Worm (Caenorhabditis elegans) whole organism, dauer: ENCODE results near the gene ham-1.

ENCODE experiments used
- unc-62 ChIP-seq: sonication (generic microtip); optimal IDR thresholded peaks from 2 replicates; lab custom pipeline; 2017; ENCODE audit warnings: missing biosample characterization, missing genetic modification reagents, missing genetic modification characterization

Gene ham-1

DNA sequence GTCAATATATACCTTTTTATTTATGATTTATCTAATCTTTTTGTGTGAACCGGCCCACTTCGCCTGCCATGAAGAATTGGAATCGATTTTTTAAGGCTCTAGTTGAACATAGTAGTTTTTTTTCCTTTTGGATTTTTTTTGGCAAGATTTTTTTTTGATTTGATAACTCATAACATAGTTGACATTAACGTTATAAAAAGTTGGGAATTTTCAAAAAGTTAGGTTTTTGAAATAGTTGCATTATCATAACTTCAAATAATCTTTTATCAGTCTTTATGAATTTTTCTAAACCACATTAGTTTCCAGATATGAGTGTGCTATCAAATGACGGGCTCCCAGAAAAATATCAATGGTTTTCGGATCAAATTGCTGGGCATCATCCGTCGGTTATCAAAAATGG lies 5.8 kb downstream of the ham-1 start, which contains the start of gene ipmk-1:
Gene ipmk-1 (plus strand): TSS at position 301 of the 400 bp plus-strand sequence.
- no peak for TF ChIP-seq unc-62

DNA sequence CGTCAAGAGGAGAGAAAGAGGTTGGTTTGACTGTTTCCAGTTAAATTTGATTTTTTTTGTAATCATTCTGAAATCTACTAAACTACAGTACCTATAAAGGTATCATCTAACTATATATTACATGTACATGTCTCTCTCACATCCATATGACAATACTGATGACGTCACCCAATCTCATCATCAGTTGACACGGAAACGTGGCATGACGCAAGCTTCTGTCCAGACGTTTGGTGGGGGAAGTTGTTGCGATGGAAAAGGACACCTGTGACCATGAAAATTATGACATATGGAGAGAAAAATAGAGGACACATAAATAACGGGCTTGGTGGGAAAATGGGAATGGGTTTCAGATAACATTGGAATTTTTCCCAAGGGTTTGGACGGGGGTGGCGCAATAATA lies 7.0 kb downstream of the ham-1 start:
- no peak for TF ChIP-seq unc-62

DNA sequence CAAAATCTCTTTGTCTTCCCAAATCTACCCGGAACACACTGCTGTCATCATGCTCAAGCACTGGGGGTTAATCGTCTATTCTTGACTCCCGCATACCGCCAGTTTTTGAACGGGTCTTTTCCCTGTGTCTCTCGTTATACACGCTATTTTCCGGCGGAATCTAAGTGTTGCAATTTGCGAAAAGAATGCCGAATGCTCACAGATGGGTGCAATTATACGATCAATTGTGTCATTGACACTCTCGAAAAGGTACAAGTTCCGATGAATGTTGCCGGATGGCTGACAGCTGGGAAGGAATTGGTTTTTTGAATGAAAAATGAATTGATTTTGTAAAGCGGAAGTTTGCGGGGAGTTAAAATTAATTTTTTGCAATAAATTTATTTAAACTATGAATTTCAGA lies 10.0 kb downstream of the ham-1 start:
- TF ChIP-seq unc-62: no peak

DNA sequence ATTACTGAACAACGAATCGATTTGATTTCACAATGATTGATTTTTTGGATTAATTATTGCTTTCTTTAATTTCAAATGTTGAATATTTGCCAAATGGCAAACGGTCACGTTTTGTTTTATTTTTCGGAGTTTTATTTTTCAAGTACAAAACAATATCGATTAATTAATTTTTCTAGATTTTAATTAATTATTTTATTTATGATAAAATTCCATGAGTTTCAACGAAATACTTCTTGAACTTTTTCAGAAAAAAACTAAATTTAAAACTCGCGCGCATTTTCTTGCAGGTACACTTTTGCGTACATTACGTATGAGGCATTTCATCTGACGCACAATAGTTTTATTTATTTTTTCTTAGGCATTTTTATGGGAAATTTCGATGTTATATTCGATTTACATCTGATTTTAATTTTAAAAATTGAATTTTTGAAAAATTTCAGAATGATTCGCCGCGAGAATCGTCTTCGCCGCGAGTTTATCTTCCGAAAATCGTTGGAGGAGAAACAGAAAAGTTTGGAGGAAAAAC lies 17.0 kb downstream of the ham-1 start, which contains the start of the genes ZK795.2 and ZK795.3:
Gene ZK795.2 (minus strand): TSS at position 51 of the 526 bp plus-strand sequence.
Gene ZK795.3 (plus strand): TSS at position 441 of the 526 bp plus-strand sequence.
- TF ChIP-seq unc-62: no peak

DNA sequence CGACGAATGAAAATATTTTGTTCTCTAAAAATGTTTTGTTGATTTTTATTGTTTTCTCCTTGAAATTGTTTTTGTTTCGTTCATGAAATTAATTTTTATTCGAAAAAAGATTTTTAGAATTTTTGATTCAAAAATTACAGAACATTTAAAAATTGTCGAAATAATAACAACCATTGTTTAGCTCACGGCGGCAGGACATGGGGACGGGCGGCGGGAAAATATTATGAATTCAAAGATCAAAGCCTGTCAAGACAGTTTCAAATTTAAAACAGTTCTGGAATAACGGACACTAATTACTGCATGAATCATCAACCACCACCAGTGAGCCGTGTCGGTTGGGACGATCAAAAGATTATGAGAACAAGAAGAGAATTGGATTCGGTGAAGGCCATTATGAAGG lies 18.6 kb downstream of the ham-1 start, which contains the start of gene snb-7:
Gene snb-7 (plus strand): TSS at position 301 of the 400 bp plus-strand sequence.
- TF ChIP-seq unc-62: no peak

DNA sequence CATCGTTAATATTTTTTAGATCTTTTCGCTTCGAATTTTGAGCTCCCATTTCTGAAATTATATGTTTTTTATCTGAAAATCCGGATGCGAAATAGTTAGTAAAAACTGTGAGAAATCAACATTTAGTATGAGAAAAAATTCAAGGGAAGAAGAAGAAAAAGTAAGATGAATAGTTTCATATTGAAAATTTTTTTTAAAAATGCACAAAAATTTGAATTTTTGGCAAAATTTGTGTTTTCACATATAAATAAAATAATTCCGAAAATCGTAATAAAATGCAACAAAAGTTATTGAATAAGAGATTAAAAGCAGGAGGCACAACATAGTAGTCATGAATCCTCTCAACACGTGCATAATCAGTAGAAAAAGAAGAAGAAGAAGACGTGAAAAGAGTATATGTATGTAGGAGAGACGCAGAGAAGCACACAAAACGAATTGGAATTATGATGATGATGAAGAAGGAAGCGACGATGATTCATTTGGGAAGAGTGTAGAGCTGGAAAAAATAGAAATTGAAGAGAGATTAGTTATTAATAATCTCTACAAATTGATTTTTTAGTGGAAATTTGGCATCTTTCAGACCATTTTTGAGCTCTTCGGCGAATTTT lies 24.1 kb downstream of the ham-1 start, which contains the start of gene eak-7:
Gene eak-7 (minus strand): TSS at position 51 of the 608 bp plus-strand sequence.
- no peak for TF ChIP-seq unc-62

DNA sequence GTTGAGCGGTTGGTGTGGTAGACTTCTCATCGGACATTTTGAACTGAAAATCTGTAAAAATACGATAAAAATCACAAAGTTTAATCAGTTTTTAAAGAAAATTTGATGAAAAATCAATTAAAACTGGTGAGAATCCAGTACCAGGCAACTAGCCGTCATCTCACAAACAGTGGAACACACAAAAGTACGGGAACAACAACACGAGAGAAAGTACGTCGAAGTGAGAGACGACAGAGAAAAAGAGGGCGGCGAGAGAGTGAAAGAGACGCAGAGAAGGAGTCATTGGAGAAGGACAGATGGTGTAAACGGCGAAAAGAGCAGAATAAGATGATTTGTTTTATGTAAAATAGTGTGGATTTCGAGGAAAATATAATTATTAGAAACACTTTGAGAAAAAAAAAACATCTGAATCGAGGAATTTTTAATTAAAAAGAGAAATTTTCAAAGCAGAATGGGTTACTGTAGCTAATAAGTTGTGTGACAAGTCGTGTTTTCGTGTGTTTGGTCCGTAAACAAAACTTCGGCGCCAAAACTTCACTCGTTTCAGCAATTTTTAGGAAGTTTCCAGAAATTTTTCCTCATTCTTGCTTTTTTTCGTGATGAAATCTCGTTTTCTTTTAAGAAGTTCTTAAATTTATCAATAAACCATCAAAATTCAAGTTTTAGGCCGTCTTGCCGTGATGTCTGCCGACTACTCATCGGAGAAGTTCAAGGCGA lies 25.4 kb downstream of the ham-1 start, which contains the start of the genes hsb-1 and let-99:
Gene hsb-1 (minus strand): TSS at position 51 of the 717 bp plus-strand sequence.
Gene let-99 (plus strand): TSS at position 667 of the 717 bp plus-strand sequence.
- TF ChIP-seq unc-62: no peak

DNA sequence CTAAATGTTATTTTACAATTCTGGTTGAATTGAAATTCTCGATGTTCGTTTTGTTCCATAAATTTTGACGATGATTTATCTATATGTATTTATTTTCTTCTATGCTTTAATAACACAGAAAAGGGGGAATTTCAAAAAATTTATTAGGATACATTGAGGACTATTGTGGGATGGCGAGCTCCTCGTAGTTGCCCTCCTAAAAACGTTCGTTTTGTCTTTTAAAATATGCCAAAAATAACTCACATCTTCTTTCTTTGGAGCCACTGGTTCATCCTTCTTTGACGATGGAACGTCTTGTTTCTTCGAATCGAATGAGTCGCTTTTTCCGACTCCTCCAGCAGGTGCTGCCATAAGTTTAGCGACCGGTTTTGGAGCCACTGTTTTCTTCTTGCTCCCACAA lies 28.6 kb downstream of the ham-1 start:
- no peak for TF ChIP-seq unc-62

DNA sequence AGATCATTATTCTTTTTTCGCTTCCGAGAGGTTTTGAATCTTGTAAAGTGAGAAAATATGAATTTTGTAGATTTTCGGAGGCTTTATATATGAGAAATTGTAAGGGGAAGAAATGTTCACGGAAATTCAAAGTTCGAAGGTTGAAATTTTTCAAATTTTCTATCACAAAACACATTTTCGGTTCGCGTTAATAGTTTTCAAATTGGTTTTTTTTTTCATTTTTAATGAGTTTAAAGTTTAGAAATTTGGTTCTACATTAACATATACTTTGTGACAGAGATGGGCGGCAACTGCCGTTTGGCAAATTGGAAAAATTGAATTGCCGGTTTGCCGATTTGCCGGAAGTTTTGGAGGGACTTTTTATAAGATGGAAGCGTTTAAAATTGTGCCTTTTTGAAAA lies 29.1 kb downstream of the ham-1 start, which contains the start of gene K08E7.4:
Gene K08E7.4 (minus strand): TSS at position 101 of the 400 bp plus-strand sequence.
- TF ChIP-seq unc-62: no peak

DNA sequence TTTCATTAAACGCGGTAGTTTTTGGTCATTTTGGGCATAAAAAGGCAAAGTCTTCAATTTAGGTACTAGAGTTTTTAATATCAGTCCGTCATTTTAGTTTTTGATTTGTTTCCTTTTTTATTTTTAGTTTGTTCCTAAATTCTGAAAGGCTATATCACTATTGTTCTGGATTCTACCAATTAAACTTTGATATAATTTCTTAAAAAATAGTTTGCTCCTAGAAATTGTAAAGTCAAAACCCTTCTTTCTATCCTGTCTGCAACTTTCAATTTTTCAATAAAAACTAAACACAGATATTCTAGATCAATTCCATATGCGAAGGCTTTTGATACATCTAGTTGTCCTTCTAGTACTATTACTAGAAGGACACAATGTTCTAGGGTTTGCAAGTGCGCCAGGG lies 31.1 kb downstream of the ham-1 start, which contains the start of gene K08E7.5:
Gene K08E7.5 (plus strand): TSS at position 301 of the 400 bp plus-strand sequence.
- no peak for TF ChIP-seq unc-62

DNA sequence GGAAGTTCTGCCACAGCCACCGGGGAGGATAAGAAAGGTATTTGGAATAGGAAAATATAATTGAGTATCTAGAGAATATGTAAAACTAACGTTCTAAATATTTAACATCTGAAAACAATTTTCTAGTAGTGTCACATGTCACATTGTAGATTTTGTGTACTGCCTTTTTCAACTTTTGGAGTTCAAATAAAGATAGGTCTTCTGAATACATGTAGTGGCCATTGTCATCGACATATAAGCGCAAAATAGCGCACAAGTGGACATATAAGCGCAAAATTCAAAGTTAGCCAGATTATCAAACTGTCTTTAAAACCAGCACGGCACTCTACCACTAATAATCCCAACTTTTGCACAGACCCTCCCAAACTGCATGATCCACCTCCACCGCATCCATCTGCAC lies 32.3 kb downstream of the ham-1 start:
- TF ChIP-seq unc-62: no peak

DNA sequence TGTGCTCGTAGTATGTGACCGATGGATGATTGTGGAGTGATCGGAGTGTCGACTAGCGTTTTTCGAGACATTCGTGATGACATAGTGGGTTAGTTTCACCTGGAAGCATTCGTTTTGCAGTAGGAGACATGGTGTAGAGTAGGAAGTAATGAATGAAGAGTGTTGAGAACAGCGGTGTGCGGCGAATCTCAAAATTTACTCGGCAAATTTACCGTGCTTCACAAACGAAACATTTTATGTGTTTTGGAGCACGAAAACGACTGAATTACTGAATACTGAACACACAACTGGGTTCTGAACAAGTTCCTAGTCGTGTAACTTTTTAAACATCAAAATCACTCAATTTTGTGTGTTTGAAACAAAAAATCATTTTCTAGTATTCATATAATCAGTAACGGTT lies 39.1 kb downstream of the ham-1 start, which contains the start of gene K08E7.6:
Gene K08E7.6 (minus strand): TSS at position 101 of the 400 bp plus-strand sequence.
- no peak for TF ChIP-seq unc-62

DNA sequence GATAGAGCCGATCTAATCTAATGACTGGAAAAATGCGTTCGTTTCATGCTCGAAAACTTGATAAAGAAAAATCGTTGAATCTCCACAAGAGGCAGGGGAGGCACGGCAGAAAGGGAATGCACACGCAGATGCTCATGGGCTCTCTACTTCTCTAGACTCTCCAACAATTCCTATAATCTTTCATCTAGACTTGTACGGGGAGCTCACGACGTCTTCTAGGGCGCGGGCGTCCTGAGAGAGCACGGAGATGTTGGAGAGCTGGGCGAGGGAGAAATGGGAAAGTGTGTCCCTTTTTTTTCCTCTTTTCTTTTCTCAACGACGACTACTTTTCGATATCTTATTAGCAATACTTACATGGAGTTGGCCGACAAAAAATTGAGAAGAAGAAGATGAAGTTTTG lies 41.2 kb downstream of the ham-1 start:
- no peak for TF ChIP-seq unc-62

DNA sequence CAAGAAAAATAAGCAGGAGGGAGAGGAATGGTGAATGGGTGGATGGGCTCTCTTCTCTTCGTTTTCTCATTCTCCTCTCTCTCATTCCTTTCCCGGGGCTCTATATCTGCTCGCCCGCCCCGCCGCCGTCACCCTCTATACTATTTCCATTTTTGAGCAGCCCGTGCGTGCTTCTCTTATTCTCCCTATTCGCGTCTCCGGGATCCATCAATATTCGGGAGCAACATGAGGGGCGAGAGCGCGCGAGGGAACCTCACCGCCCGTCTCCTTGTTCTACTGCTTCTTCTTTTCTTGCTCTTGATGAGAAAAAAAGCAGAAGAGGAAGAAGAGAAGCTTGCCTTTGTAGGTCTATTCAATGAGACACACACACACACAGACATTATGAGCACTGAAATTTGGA lies 42.2 kb downstream of the ham-1 start:
- TF ChIP-seq unc-62: no peak

DNA sequence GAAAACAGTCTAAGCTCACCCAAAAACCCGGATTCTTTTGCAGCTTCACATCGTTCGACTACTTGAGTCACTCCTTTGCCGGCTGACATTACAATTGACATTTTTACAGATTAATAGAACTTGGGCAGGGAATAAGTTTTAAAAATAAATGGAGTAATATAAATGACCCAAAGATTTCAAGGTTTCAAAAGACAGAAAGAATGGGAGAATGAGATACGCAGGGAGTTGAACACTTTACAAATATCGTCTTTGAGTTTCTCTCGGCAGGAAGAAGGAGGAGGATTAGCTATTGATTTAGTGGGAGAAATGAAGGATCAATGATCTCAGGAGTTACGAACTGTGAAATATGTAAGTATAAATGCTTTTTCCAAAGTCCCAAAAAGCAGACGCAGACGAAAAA lies 44.0 kb downstream of the ham-1 start, which contains the start of gene K08E7.8:
Gene K08E7.8 (minus strand): TSS at position 101 of the 400 bp plus-strand sequence.
- no peak for TF ChIP-seq unc-62

DNA sequence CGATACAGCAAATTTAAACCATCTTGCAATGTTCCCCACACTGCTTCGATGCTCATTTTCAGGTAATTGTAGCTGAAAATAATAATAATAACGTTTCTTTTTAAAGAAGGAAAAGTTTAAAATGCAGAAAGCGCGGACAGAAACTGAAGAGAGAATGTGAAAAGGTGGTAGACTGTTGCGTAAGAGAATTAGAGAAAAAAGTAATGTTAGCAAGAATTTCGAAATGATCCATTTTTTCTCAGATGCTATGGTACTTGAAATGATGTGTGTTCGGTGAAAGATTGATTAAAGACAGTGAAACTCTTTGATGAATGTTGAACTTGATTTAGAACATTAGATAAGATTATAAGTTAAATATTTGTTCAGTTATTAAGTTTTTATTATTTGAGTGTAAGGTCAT lies 48.4 kb downstream of the ham-1 start, which contains the start of gene cul-6:
Gene cul-6 (minus strand): TSS at position 79 of the 400 bp plus-strand sequence.
- TF ChIP-seq unc-62: no peak

DNA sequence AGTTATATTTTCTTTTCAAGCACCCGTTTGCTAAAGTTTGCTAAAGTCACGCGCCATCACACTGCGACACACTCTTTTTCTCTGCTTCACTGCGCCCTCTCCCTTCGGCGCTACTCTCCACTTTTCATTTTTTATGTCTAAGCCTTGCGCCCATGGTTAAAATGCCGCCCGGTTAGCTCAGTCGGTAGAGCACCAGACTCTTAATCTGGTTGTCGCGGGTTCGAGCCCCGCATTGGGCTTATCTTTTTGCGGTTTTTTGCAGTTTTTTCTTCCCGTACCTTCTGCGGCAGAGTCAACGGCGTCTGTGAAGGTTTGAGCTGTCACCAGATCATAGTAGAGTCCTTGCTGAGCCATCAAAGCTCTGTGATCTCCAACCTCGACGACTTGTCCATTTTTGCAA lies 52.6 kb downstream of the ham-1 start:
- TF ChIP-seq unc-62: no peak
